Fruit fly (Drosophila melanogaster): ENCODE measurements around the gene hng3.

hng3 gene

dm6 chr3L:698748-699367, 56.4 kb downstream of the hng3 start, which contains the start of gene CG13894 (continued):
- TF ChIP-seq CG13287 (GFP tag; IDR thresholded peaks at IDR 0.05; ENCODE audit: partially characterized antibody) (no peak), mam (GFP tag; optimal IDR thresholded peaks at IDR 0.05) (no peak), chinmo (GFP tag; IDR thresholded peaks at IDR 0.05; ENCODE audit: partially characterized antibody) (peak; percentile 82; the same call in 2 of the 4 replicates), prd (optimal IDR thresholded peaks at IDR 0.05) (no peak), prd (GFP tag; IDR thresholded peaks at IDR 0.05) (no peak), CG33213 (GFP tag; optimal IDR thresholded peaks at IDR 0.05) (no peak), knrl (GFP tag; IDR thresholded peaks at IDR 0.05; ENCODE audit: partially characterized antibody) (peak; percentile 20; the same call in 1 of the 3 replicates), HLH54F (GFP tag; optimal IDR thresholded peaks at IDR 0.05) (no peak), CG13296 (GFP tag; optimal IDR thresholded peaks at IDR 0.05) (no peak), Mrtf (GFP tag; IDR thresholded peaks at IDR 0.05) (no peak), Dfd (GFP tag; optimal IDR thresholded peaks at IDR 0.05) (no peak), luna (GFP tag; optimal IDR thresholded peaks at IDR 0.05) (no peak), toy (GFP tag; IDR thresholded peaks at IDR 0.05) (no peak), ap (GFP tag; IDR thresholded peaks at IDR 0.05) (no peak), onecut (GFP tag; IDR thresholded peaks at IDR 0.05) (no peak), en (GFP tag; optimal IDR thresholded peaks at IDR 0.05) (no peak), CG43689 (GFP tag; IDR thresholded peaks at IDR 0.05) (no peak), Doc2 (GFP tag; IDR thresholded peaks at IDR 0.05) (no peak), CG16863 (GFP tag; optimal IDR thresholded peaks at IDR 0.05) (no peak), CG12769 (tag; optimal IDR thresholded peaks at IDR 0.05) (peak; percentile 94), CG10979 (tag; optimal IDR thresholded peaks at IDR 0.05) (peak; percentile 53), bbx (GFP tag; IDR thresholded peaks at IDR 0.05; ENCODE audit: partially characterized antibody) (no peak), CG18619 (GFP tag; optimal IDR thresholded peaks at IDR 0.05) (no peak), inv (GFP tag; IDR thresholded peaks at IDR 0.05; ENCODE audit: partially characterized antibody) (no peak), vfl (GFP tag; optimal IDR thresholded peaks at IDR 0.05) (no peak), Ravus (GFP tag; IDR thresholded peaks at IDR 0.05) (no peak), Opbp (GFP tag; IDR thresholded peaks at IDR 0.05; ENCODE audit: partially characterized antibody) (no peak), CG4360 (GFP tag; IDR thresholded peaks at IDR 0.05) (no peak), B-H2 (GFP tag; optimal IDR thresholded peaks at IDR 0.05) (no peak), Deaf1 (tag; optimal IDR thresholded peaks at IDR 0.05) (peak; percentile 95), Vsx1 (GFP tag; optimal IDR thresholded peaks at IDR 0.05) (no peak), CG15601 (tag; optimal IDR thresholded peaks at IDR 0.05) (no peak), insv (GFP tag; optimal IDR thresholded peaks at IDR 0.05) (peak in 1 of 2 experiments; percentile 2), wdn (GFP tag; IDR thresholded peaks at IDR 0.05) (no peak), CG13775 (GFP tag; optimal IDR thresholded peaks at IDR 0.05) (no peak), pnt (GFP tag; optimal IDR thresholded peaks at IDR 0.05) (no peak), lbe (GFP tag; optimal IDR thresholded peaks at IDR 0.05) (no peak), Lhr (GFP tag; optimal IDR thresholded peaks at IDR 0.05) (no peak), CG12155 (GFP tag; optimal IDR thresholded peaks at IDR 0.05) (no peak), CG2712 (tag; optimal IDR thresholded peaks at IDR 0.05) (no peak), Atf3 (GFP tag; optimal IDR thresholded peaks at IDR 0.05) (peak; percentile 3), gem (tag; optimal IDR thresholded peaks at IDR 0.05) (no peak), Fer2 (tag; optimal IDR thresholded peaks at IDR 0.05) (no peak), CG15073 (GFP tag; optimal IDR thresholded peaks at IDR 0.05) (no peak), Scr (GFP tag; IDR thresholded peaks at IDR 0.05; ENCODE audit: partially characterized antibody) (0 out of 2 replicates have a peak, but pooled peaks have one; percentile 15), Mes4 (GFP tag; optimal IDR thresholded peaks at IDR 0.05) (no peak), CG1233 (GFP tag; optimal IDR thresholded peaks at IDR 0.05) (no peak), ranshi (GFP tag; IDR thresholded peaks at IDR 0.05) (no peak), pan (optimal IDR thresholded peaks at IDR 0.05) (no peak), pan (GFP tag; optimal IDR thresholded peaks at IDR 0.05 in 1 of 2, IDR thresholded peaks at IDR 0.05 in 1 of 2) (no peak), hb (GFP tag; IDR thresholded peaks at IDR 0.05; ENCODE audit: partially characterized antibody) (no peak)

All from whole organism, embryonic.